Fruit fly (Drosophila melanogaster): ENCODE measurements around the gene CG4101.

dm6 chr3L:16584074-16584578, 28.2 kb upstream of the CG4101 start, which contains the start of gene UQCR-C2:
- TF ChIP-seq usp (GFP tag; optimal IDR thresholded peaks at IDR 0.05) (no peak), CG8478 (optimal IDR thresholded peaks at IDR 0.05) (no peak), psq (optimal IDR thresholded peaks at IDR 0.05) (no peak), pan (optimal IDR thresholded peaks at IDR 0.05) (no peak)

Data from whole organism.